Worm (Caenorhabditis elegans): ENCODE data around the gene ergi-1.
"Not testable (repeated sequence)": the region's sequence is repeated elsewhere in the genome, so short reads cannot be mapped to it uniquely, and the experiment has no call there.

ergi-1 gene

DNA sequence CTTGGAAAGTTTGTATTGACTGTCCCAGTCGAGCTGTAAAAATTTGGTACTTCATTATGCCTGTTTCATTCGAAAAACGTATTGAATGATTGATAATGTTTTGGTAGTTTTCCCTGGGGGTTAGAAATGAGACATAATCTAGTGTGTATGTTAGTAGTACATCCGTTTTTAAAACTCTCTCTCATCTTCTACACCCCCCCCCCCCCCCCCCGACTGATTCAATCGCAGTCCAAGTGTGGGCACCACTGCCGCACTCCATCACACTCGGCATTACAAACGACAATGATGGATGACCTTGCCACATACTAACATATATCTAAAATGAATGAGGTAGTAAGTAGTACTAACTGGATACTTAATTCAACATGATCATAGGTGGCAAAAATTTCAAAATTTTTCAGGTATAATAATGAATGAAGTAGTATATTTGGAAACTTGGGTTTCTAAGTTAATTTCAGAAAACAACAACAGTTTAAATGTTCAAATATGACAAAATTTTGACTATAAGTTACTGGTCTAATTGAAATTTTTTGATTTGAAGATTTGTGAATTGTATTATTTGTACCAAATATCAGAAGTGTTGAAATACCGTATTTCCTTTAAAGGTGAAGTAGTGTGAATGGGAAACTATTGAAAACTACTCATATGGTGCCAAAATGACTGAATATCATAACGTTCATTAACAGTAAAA is 6.5 kb upstream of the ergi-1 start:
- TF ChIP-seq nhr-67 (tag; optimal IDR thresholded peaks at IDR 0.05) (no peak), nhr-237 (tag; optimal IDR thresholded peaks at IDR 0.05) (no peak), elt-1 (tag; optimal IDR thresholded peaks at IDR 0.05) (peak; percentile 33)

DNA sequence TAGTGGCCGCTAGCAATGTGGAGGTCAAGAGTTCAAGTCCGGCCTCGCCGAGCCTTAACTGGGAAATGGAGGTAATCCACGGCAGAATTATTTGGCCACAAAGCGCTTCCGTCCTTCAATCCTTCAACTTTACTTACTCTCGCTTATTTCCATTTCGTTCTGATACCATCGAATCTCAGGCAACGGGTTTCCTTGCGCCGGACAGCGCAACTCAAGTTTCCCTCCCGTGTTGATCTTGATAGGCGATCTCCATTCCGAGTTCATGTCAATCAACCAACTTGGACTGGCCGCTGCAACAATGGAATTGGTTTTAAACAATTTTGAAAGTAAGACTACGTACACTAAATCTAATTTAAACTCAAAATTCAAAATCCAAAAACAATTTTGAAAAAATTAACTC is 5.8 kb upstream of the ergi-1 start:
- peak; percentile 4 for TF ChIP-seq elt-1 (tag; optimal IDR thresholded peaks at IDR 0.05)
- no peak for TF ChIP-seq pqm-1 (tag; optimal IDR thresholded peaks at IDR 0.05)

DNA sequence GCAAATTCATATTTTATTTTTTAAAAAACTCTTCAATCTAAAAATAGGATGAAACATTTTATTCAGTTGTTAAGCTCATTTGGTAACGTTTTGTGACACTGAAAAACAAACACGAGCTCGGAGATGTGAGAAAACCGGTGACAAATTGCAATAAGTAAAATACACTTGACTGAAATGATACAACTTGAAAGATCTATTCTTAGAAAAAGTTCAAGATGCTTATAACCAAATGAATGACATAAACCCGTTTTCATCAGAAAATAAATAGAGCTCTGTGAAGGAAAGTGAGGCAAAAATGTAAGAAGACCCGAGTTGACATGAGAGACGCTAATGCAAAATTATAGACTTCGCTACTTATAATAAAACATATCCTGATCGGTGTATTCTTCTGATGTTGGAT is 4.3 kb upstream of the ergi-1 start, which contains the start of gene smex-2:
Gene smex-2, minus strand, starts transcription at position 101 of the 400 bp plus-strand sequence.
- TF ChIP-seq fos-1 (tag; optimal IDR thresholded peaks at IDR 0.05) (no peak), daf-12 (tag; optimal IDR thresholded peaks at IDR 0.05) (no peak), mdl-1 (tag; optimal IDR thresholded peaks at IDR 0.05) (no peak), elt-1 (tag; optimal IDR thresholded peaks at IDR 0.05) (no peak), nhr-23 (tag; optimal IDR thresholded peaks at IDR 0.05) (no peak)

DNA sequence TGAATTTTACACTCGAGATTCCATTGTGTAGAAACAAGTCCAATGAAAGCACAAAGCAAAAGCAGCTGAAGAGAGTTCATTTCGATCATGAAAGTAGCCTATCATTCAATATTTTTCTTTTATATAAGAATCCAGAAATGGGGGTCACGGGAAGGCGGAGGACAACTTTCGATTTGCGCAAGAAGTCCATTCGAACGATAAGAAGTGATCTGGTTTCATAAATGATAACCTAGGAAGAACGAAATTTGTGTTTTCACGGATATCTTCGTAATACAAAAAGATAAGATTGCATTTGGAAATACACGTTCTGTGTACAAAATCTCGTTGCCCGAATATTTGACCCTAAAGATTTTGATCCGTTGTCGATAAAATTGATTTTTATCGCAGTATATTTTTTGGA is 3.7 kb downstream of the ergi-1 start, which contains the start of gene Y102A11A.5:
Gene Y102A11A.5, minus strand, starts transcription at position 175 of the 400 bp plus-strand sequence.
- TF ChIP-seq elt-3 (tag; optimal IDR thresholded peaks at IDR 0.05) (peak in 1 of 3 experiments; percentile 55), nhr-23 (tag; optimal IDR thresholded peaks at IDR 0.05) (peak; percentile 46), unc-39 (tag; optimal IDR thresholded peaks at IDR 0.05) (no peak), nhr-43 (tag; optimal IDR thresholded peaks at IDR 0.05; ENCODE audit: poor library complexity, severe bottlenecking) (peak; percentile 36)

DNA sequence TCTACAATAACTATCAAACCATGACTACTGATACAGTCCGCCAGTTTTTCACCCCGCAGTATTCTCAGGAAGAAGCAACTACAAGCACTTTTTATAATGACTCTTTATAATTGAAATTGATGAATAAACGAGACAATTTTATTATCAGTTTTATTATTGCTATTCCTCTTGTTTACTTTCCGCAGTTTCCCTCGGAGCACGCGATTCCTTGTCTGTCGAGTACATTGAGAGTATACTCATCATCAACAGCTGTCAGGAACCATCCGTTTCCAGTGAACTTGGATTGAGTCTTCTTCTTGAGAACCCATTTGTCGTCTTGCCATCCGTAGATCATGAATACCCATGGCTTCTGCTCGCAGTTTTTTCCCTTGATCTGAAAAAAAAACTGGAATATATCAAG is 4.2 kb downstream of the ergi-1 start:
- no peak for TF ChIP-seq nhr-76 (tag; optimal IDR thresholded peaks at IDR 0.05)
- no peak for TF ChIP-seq nhr-23 (tag; optimal IDR thresholded peaks at IDR 0.05)
- peak; percentile 42 for TF ChIP-seq pqm-1 (tag; optimal IDR thresholded peaks at IDR 0.05)
- TF ChIP-seq pha-4 (tag; optimal IDR thresholded peaks at IDR 0.05) = peak; percentile 51
- peak; percentile 29 for TF ChIP-seq elt-2 (tag; optimal IDR thresholded peaks at IDR 0.05)
- no peak for TF ChIP-seq nfya-1 (tag; optimal IDR thresholded peaks at IDR 0.05; ENCODE audit: insufficient read depth)

DNA sequence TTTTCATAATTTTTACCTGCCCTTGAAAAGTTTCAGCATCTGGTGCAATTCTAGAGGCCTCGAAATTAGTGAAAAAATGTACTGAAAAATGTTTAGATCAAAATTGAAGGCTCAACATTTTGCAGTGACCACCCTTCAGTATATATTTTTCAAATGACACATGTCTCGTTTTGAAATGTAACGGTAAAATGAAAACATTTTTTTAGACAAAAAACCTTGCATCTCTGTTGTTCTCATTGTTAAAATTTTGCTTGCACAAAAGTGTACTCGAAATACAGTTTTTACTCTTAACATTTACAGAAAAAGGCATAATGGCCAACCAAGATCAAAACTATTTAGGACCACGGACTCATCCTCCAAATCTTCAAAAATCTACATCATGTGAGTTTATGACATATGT is 8.7 kb downstream of the ergi-1 start, which contains the start of gene Y102A11A.2:
Gene Y102A11A.2, plus strand, starts transcription at position 301 of the 400 bp plus-strand sequence.
- not testable (repeated sequence) for TF ChIP-seq elt-2, hmg-11, R02D3.7 (tag; optimal IDR thresholded peaks at IDR 0.05)

DNA sequence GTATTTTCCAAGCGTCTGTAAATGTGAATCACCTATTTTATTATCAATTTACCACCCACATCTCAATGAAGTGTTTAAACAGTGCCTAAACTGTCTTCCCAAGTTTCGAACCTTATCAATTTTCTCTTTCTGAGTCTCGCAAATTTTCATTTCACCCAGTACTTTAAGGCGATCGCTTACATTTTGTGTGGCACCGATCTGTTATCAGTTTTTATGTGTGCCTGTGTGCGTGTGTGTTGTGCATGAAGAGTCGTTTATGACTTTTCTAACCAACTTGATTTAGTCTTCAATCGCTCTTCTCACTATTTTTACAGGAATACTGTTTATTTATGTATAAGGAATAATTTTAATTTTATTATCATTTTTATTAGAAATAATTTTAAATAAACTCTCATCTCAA is 9.7 kb downstream of the ergi-1 start:
- peak; percentile 72 for TF ChIP-seq elt-2 (tag; optimal IDR thresholded peaks at IDR 0.05)
- TF ChIP-seq pqm-1 (tag; optimal IDR thresholded peaks at IDR 0.05) = peak; percentile 8

DNA sequence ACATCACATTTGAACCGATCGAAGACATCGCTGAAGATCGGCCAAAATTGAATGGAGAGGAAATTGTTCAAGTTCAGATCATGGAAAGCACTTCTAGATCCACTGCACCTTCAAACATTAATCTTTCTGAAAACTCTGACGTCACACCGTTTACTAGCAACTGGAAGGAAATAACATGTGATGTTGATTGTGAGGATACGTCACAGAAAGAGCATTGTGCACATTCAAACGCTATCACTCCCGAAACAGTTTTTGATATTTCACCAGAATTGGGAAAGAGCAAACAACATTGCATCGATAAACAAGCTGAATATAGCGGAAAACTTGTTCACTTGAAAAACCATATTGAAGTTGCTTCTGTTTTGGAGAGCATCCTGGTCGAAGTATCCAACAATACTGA is 13.5 kb downstream of the ergi-1 start:
- TF ChIP-seq pqm-1 (tag; optimal IDR thresholded peaks at IDR 0.05) (peak; percentile 34), ztf-11 (tag; optimal IDR thresholded peaks at IDR 0.05) (no peak), pha-4 (tag; optimal IDR thresholded peaks at IDR 0.05) (peak; percentile 24), lin-15B (tag; optimal IDR thresholded peaks at IDR 0.05) (no peak), aly-2 (tag; optimal IDR thresholded peaks at IDR 0.05) (no peak), lsy-12 (tag; optimal IDR thresholded peaks at IDR 0.05) (no peak), nhr-23 (tag; optimal IDR thresholded peaks at IDR 0.05) (no peak), ceh-82 (tag; optimal IDR thresholded peaks at IDR 0.05) (no peak), elt-1 (tag; optimal IDR thresholded peaks at IDR 0.05) (no peak), fkh-2 (tag; optimal IDR thresholded peaks at IDR 0.05) (no peak), nhr-12 (tag; optimal IDR thresholded peaks at IDR 0.05) (no peak), elt-2 (tag; optimal IDR thresholded peaks at IDR 0.05) (peak; percentile 46), mdl-1 (tag; optimal IDR thresholded peaks at IDR 0.05) (no peak), unc-62 (GFP tag; optimal IDR thresholded peaks at IDR 0.05) (no peak), nhr-67 (tag; optimal IDR thresholded peaks at IDR 0.05) (no peak), snpc-4 (tag; optimal IDR thresholded peaks at IDR 0.05) (no peak), daf-12 (tag; optimal IDR thresholded peaks at IDR 0.05) (no peak), ceh-9 (tag; optimal IDR thresholded peaks at IDR 0.05) (no peak), nhr-28 (tag; optimal IDR thresholded peaks at IDR 0.05) (no peak), eor-1 (tag; optimal IDR thresholded peaks at IDR 0.05) (no peak), tbx-2 (tag; optimal IDR thresholded peaks at IDR 0.05) (no peak)

Measured in whole organism, L3 larva.